Fruit fly (Drosophila melanogaster): Measurements from ENCODE around the gene Pxn.

dm6 chr3L:2590764-2591309, 39.0 kb downstream of the Pxn start:
- no peak for TF ChIP-seq CTCF (optimal IDR thresholded peaks at IDR 0.05)
- TF ChIP-seq CG8478 (optimal IDR thresholded peaks at IDR 0.05) = no peak
